Fruit fly (Drosophila melanogaster) whole organism, embryonic: ENCODE data around the gene CG14340.
A peak's percentile ranks its signal among the peaks of the same experiment; 100 is the strongest.

Experiments
- Awh ChIP-seq: fragments of 200-800 bp; sonication (Bioruptor generic); IDR thresholded peaks from 2 replicates; pipeline ENCODE4, ENCODE4 v1.3.6; 2022; ENCODE audit warnings: missing biosample characterization, missing genetic modification characterization
- BEAF-32 ChIP-seq: fragments of 200-800 bp; sonication (Bioruptor generic); optimal IDR thresholded peaks from 3 replicates; lab custom pipeline; 2017; ENCODE audit warnings: missing biosample characterization, missing genetic modification characterization, mild to moderate bottlenecking, moderate library complexity, missing genetic modification reagents
- CG12744 ChIP-seq: fragments of 200-800 bp; sonication (Bioruptor generic); optimal IDR thresholded peaks from 2 replicates; lab custom pipeline; 2016; ENCODE audit warnings: missing biosample characterization, missing genetic modification characterization
- CG12769 ChIP-seq: fragments of 200-800 bp; sonication (Bioruptor generic); optimal IDR thresholded peaks from 2 replicates; lab custom pipeline; 2019; ENCODE audit warnings: missing biosample characterization, mild to moderate bottlenecking, missing genetic modification characterization, moderate library complexity
- CG13775 ChIP-seq: fragments of 200-800 bp; sonication (Bioruptor generic); optimal IDR thresholded peaks from 3 replicates; lab custom pipeline; 2017; ENCODE audit warnings: missing biosample characterization, mild to moderate bottlenecking, missing genetic modification characterization
- CG1602 ChIP-seq: fragments of 200-800 bp; sonication (Bioruptor generic); optimal IDR thresholded peaks from 3 replicates; lab custom pipeline; 2016; ENCODE audit warnings: missing biosample characterization, missing genetic modification characterization
- CG17568 ChIP-seq: fragments of 200-800 bp; sonication (Bioruptor generic); optimal IDR thresholded peaks from 2 replicates; lab custom pipeline; 2018; ENCODE audit warnings: missing biosample characterization, mild to moderate bottlenecking, missing genetic modification characterization, moderate library complexity
- CG18011 ChIP-seq: fragments of 200-800 bp; sonication (Bioruptor generic); optimal IDR thresholded peaks from 2 replicates; lab custom pipeline; 2017; ENCODE audit warnings: missing biosample characterization, missing genetic modification characterization, mild to moderate bottlenecking, moderate library complexity, missing genotype
- CG18476 ChIP-seq: fragments of 200-800 bp; sonication (Bioruptor generic); optimal IDR thresholded peaks from 2 replicates; lab custom pipeline; 2016; ENCODE audit warnings: missing biosample characterization, mild to moderate bottlenecking, missing genetic modification characterization
- CG30403 ChIP-seq: fragments of 200-800 bp; sonication (Bioruptor generic); optimal IDR thresholded peaks from 3 replicates; lab custom pipeline; 2016; ENCODE audit warnings: missing biosample characterization, missing genetic modification characterization
- CG3163 ChIP-seq: fragments of 200-800 bp; sonication (Bioruptor generic); optimal IDR thresholded peaks from 3 replicates; lab custom pipeline; 2016; ENCODE audit warnings: missing biosample characterization, missing genetic modification characterization
- CG4282 ChIP-seq: fragments of 200-800 bp; sonication (Bioruptor generic); optimal IDR thresholded peaks from 2 replicates; lab custom pipeline; 2016; ENCODE audit warnings: missing biosample characterization, missing genetic modification characterization
- CG4328 ChIP-seq: fragments of 200-800 bp; sonication (Bioruptor generic); optimal IDR thresholded peaks from 3 replicates; lab custom pipeline; 2017; ENCODE audit warnings: missing biosample characterization, missing genetic modification reagents, missing genetic modification characterization
- CG4617 ChIP-seq: fragments of 200-800 bp; sonication (Bioruptor generic); optimal IDR thresholded peaks from 3 replicates; lab custom pipeline; 2016; ENCODE audit warnings: missing biosample characterization, missing genetic modification characterization, borderline replicate concordance
- CTCF ChIP-seq: fragments of 200-800 bp; sonication (Bioruptor generic); optimal IDR thresholded peaks from 2 replicates; lab custom pipeline; 2017; ENCODE audit warnings: missing biosample characterization, mild to moderate bottlenecking, missing genetic modification characterization, moderate library complexity
- CrebB ChIP-seq: fragments of 200-800 bp; sonication (Bioruptor generic); optimal IDR thresholded peaks from 3 replicates; lab custom pipeline; 2018; ENCODE audit warnings: missing biosample characterization, mild to moderate bottlenecking, missing genetic modification characterization
- Deaf1 ChIP-seq: fragments of 200-800 bp; optimal IDR thresholded peaks from 3 replicates; lab custom pipeline; 2019; ENCODE audit warnings: missing biosample characterization, mild to moderate bottlenecking, missing genetic modification characterization, moderate library complexity
- Eip74EF ChIP-seq, 2 experiments: fragments of 200-800 bp in 1 of 2; fragments of >200 bp in 1 of 2; sonication (Bioruptor generic) in 1 of 2; optimal IDR thresholded peaks; 2 replicates each; lab custom pipeline; 2017 to 2019; ENCODE audit warnings: missing biosample characterization in 2 of 2, missing genetic modification characterization in 2 of 2, mild to moderate bottlenecking in 1 of 2, moderate library complexity in 1 of 2
- Ets65A ChIP-seq: fragments of 200-800 bp; sonication (Bioruptor generic); peaks from one replicate; lab custom pipeline; 2016; ENCODE audit warnings: missing biosample characterization, missing genetic modification characterization
- Fer2 ChIP-seq: fragments of 200-800 bp; sonication (Bioruptor generic); optimal IDR thresholded peaks from 2 replicates; lab custom pipeline; 2018; ENCODE audit warnings: missing biosample characterization, mild to moderate bottlenecking, missing genetic modification characterization, moderate library complexity
- HLH4C ChIP-seq: fragments of 200-800 bp; sonication (Bioruptor generic); IDR thresholded peaks from 3 replicates; pipeline ENCODE4 v1.3.6; 2022; ENCODE audit warnings: missing biosample characterization, missing genetic modification characterization; ENCODE audit not compliant: partially characterized antibody
- Hmx ChIP-seq: fragments of 200-800 bp; sonication (Bioruptor generic); optimal IDR thresholded peaks from 2 replicates; lab custom pipeline; 2016; ENCODE audit warnings: missing biosample characterization, missing genetic modification characterization
- Lpt ChIP-seq: fragments of >200 bp; optimal IDR thresholded peaks from 2 replicates; lab custom pipeline; 2018; ENCODE audit warnings: missing biosample characterization, missing genetic modification characterization
- Meics ChIP-seq: fragments of 200-800 bp; sonication (Bioruptor generic); optimal IDR thresholded peaks from 2 replicates; lab custom pipeline; 2017; ENCODE audit warnings: missing biosample characterization, mild to moderate bottlenecking, missing genetic modification characterization
- Poxn ChIP-seq: fragments of 200-800 bp; sonication (Bioruptor generic); IDR thresholded peaks from 2 replicates; pipeline ENCODE4 v1.3.6; 2022; ENCODE audit warnings: missing biosample characterization, missing genetic modification characterization
- Side ChIP-seq: fragments of 200-800 bp; sonication (Bioruptor generic); optimal IDR thresholded peaks from 2 replicates; lab custom pipeline; 2016; ENCODE audit warnings: missing biosample characterization, missing genetic modification characterization
- Spps ChIP-seq: fragments of 200-800 bp; sonication (Bioruptor generic); optimal IDR thresholded peaks from 2 replicates; lab custom pipeline; 2018; ENCODE audit warnings: missing biosample characterization, mild to moderate bottlenecking, missing genetic modification characterization
- al ChIP-seq: fragments of 200-800 bp; sonication (Bioruptor generic); IDR thresholded peaks from 2 replicates; pipeline ENCODE4 v1.3.6; 2022; ENCODE audit warnings: missing biosample characterization, missing genetic modification characterization
- ase ChIP-seq: fragments of 200-800 bp; sonication (Bioruptor generic); IDR thresholded peaks from 3 replicates; pipeline ENCODE4 v1.3.6; 2022; ENCODE audit warnings: missing biosample characterization, missing genetic modification characterization
- chif ChIP-seq, 2 experiments: fragments of 200-800 bp; sonication (Bioruptor generic); optimal IDR thresholded peaks; 3 replicates each; lab custom pipeline; 2016; ENCODE audit warnings: missing biosample characterization in 2 of 2, missing genetic modification characterization in 2 of 2
- crc ChIP-seq: fragments of 200-800 bp; sonication (Bioruptor generic); optimal IDR thresholded peaks from 2 replicates; lab custom pipeline; 2016; ENCODE audit warnings: missing biosample characterization, missing genetic modification characterization
- ftz-f1 ChIP-seq: fragments of 200-800 bp; sonication (Bioruptor generic); optimal IDR thresholded peaks from 2 replicates; lab custom pipeline; 2016; ENCODE audit warnings: missing biosample characterization, missing genetic modification characterization
- gcm2 ChIP-seq: fragments of 200-800 bp; sonication (Bioruptor generic); optimal IDR thresholded peaks from 2 replicates; lab custom pipeline; 2016; ENCODE audit warnings: missing biosample characterization, missing genetic modification characterization
- gem ChIP-seq: fragments of 200-800 bp; sonication (Bioruptor generic); optimal IDR thresholded peaks from 2 replicates; lab custom pipeline; 2019; ENCODE audit warnings: missing biosample characterization, mild to moderate bottlenecking, missing genetic modification characterization, moderate library complexity
- gfzf ChIP-seq: fragments of 200-800 bp; sonication (Bioruptor generic); optimal IDR thresholded peaks from 2 replicates; lab custom pipeline; 2016; ENCODE audit warnings: missing biosample characterization, mild to moderate bottlenecking, missing genetic modification characterization, moderate library complexity
- lilli ChIP-seq: fragments of 200-800 bp; sonication (Bioruptor generic); optimal IDR thresholded peaks from 3 replicates; lab custom pipeline; 2016; ENCODE audit warnings: missing biosample characterization, missing genetic modification characterization
- lola ChIP-seq, 3 experiments: fragments of >200 bp in 2 of 3; fragments of 200-800 bp in 1 of 3; sonication (Bioruptor generic) in 1 of 3; optimal IDR thresholded peaks; 2 replicates each; lab custom pipeline; 2017 to 2019; ENCODE audit warnings: missing biosample characterization in 3 of 3, missing genetic modification characterization in 3 of 3, mild to moderate bottlenecking in 1 of 3, moderate library complexity in 1 of 3
- lov ChIP-seq, 2 experiments: fragments of 200-800 bp in 1 of 2; fragments of >200 bp in 1 of 2; sonication (Bioruptor generic) in 1 of 2; IDR thresholded peaks in 1 of 2; optimal IDR thresholded peaks in 1 of 2; 2 replicates in 1 of 2; 3 replicates in 1 of 2; pipeline versions ENCODE4 v1.3.6 to Lab custom; 2017 to 2022; ENCODE audit warnings: missing biosample characterization in 1 of 2, missing genetic modification characterization in 1 of 2
- nau ChIP-seq: fragments of 200-800 bp; sonication (Bioruptor generic); optimal IDR thresholded peaks from 3 replicates; lab custom pipeline; 2017; ENCODE audit warnings: missing biosample characterization, mild to moderate bottlenecking, missing genetic modification characterization, missing genetic modification reagents
- oc ChIP-seq: fragments of 200-800 bp; sonication (Bioruptor generic); optimal IDR thresholded peaks from 2 replicates; lab custom pipeline; 2018; ENCODE audit warnings: missing biosample characterization, mild to moderate bottlenecking, missing genetic modification characterization, moderate library complexity
- peb ChIP-seq: fragments of 200-800 bp; sonication (Bioruptor generic); IDR thresholded peaks from 2 replicates; pipeline ENCODE4 v1.3.6; 2022; ENCODE audit warnings: missing biosample characterization, missing genetic modification characterization
- sd ChIP-seq: fragments of 200-800 bp; sonication (Bioruptor generic); optimal IDR thresholded peaks from 3 replicates; lab custom pipeline; 2018; ENCODE audit warnings: missing biosample characterization, mild to moderate bottlenecking, missing genetic modification characterization, moderate library complexity
- sug ChIP-seq: fragments of 200-800 bp; optimal IDR thresholded peaks from 2 replicates; lab custom pipeline; 2019; ENCODE audit warnings: missing biosample characterization, mild to moderate bottlenecking, missing genetic modification characterization, moderate library complexity
- tap ChIP-seq: fragments of 200-800 bp; optimal IDR thresholded peaks from 3 replicates; lab custom pipeline; 2019; ENCODE audit warnings: missing biosample characterization, mild to moderate bottlenecking, missing genetic modification characterization, moderate library complexity
- tgo ChIP-seq: fragments of 200-800 bp; sonication (Bioruptor generic); IDR thresholded peaks from 3 replicates; pipeline ENCODE4 v1.3.6; 2022; ENCODE audit warnings: missing biosample characterization, missing genetic modification characterization
- toy ChIP-seq: fragments of 200-800 bp; sonication (Bioruptor generic); IDR thresholded peaks from 2 replicates; pipeline ENCODE4 v1.3.6; 2022; ENCODE audit warnings: missing biosample characterization, missing genetic modification characterization
- twi ChIP-seq: fragments of 200-800 bp; optimal IDR thresholded peaks from 2 replicates; lab custom pipeline; 2019; ENCODE audit warnings: missing biosample characterization, mild to moderate bottlenecking, missing genetic modification characterization, moderate library complexity
- vnd ChIP-seq: fragments of 200-800 bp; sonication (Bioruptor generic); IDR thresholded peaks from 3 replicates; pipeline ENCODE4 v1.3.6; 2022; ENCODE audit warnings: missing biosample characterization, missing genetic modification characterization; ENCODE audit not compliant: partially characterized antibody
- zfh2 ChIP-seq: fragments of 200-800 bp; sonication (Bioruptor generic); optimal IDR thresholded peaks from 2 replicates; lab custom pipeline; 2016; ENCODE audit warnings: missing biosample characterization, missing genetic modification characterization

CG14340 gene

DNA sequence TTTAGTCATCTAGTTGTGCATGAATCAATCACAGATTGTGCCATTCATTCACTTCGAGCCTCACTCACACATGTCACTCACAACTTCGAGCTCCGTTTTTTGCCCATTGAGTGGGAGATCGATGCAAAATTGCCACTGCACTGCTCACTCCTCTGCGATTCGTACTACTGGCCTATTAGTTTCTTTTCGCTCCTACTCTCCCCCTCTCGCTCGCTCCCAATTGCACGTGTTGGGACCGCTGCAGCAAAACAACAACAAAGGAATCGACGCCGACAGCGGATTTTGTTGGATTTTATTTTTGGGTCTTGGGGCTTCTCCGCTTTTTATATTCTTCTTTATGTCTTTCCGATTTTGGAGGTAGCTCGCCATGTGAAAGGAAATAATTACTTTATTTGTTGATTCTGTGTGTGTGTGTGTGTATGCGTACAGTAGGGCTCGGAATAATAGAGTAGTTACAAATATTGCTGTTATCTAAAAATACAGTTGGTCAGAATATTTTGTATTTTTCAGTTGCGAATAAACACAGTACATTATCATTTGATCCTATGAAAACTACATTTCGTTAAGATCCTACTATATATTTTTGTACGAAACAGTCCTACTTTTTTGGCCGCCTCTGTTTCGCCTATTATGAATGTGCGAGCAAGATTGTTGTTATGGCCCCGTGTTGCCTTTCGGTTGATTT, 38.4 kb upstream of the CG14340 start (continued):
- TF ChIP-seq gfzf (GFP tag; lab: Kevin White, UChicago) (no peak), CG30403 (GFP tag; lab: Kevin White, UChicago) (peak; percentile 82), Meics (GFP tag; lab: Kevin White, UChicago) (peak; percentile 61), tap (tag; lab: Kevin White, UChicago) (peak; percentile 85), CG17568 (GFP tag; lab: Kevin White, UChicago) (peak; percentile 70), crc (GFP tag; lab: Kevin White, UChicago) (peak; percentile 56), toy (GFP tag; lab: Robert Waterston, UW) (no peak), lilli (GFP tag; lab: Kevin White, UChicago) (peak; percentile 60), oc (peak; percentile 88), Spps (tag; lab: Kevin White, UChicago) (peak; percentile 84), gcm2 (GFP tag; lab: Kevin White, UChicago) (peak; percentile 57), CG4328 (GFP tag; lab: Kevin White, UChicago) (peak; percentile 41), ftz-f1 (no peak), Deaf1 (tag; lab: Kevin White, UChicago) (peak; percentile 58), lola (GFP tag; optimal IDR thresholded peaks at IDR 0.05; lab: Kevin White, UChicago) (peak in 1 of 3 experiments; percentile 83), Awh (GFP tag; lab: Robert Waterston, UW) (peak; percentile 80), Hmx (GFP tag; lab: Kevin White, UChicago) (no peak), al (no peak), vnd (GFP tag; lab: Robert Waterston, UW) (no peak), twi (tag; lab: Kevin White, UChicago) (peak; percentile 74), sug (peak; percentile 17), chif (GFP tag; optimal IDR thresholded peaks at IDR 0.05; lab: Kevin White, UChicago) (peak; percentile 67 to 82), CG18011 (GFP tag; lab: Kevin White, UChicago) (peak; percentile 68), CG3163 (peak; percentile 6), HLH4C (GFP tag; lab: Robert Waterston, UW) (no peak), Lpt (no peak), CG1602 (GFP tag; lab: Kevin White, UChicago) (peak; percentile 72), nau (peak; percentile 74), lov (optimal IDR thresholded peaks at IDR 0.05; lab: Kevin White, UChicago) (no peak), lov (GFP tag; IDR thresholded peaks at IDR 0.05; lab: Robert Waterston, UW) (peak; percentile 74; the same call in 1 of the 3 replicates), CG12769 (peak; percentile 82), Ets65A (GFP tag; lab: Kevin White, UChicago) (peak; percentile 89), ase (GFP tag; lab: Robert Waterston, UW) (0 out of 3 replicates have a peak, but pooled peaks have one; percentile 42), BEAF-32 (GFP tag; lab: Kevin White, UChicago) (no peak), CrebB (peak; percentile 53), CG4282 (GFP tag; lab: Kevin White, UChicago) (no peak), sd (tag; lab: Kevin White, UChicago) (peak; percentile 71), CTCF (peak; percentile 17), Eip74EF (GFP tag; optimal IDR thresholded peaks at IDR 0.05; lab: Kevin White, UChicago) (peak in 1 of 2 experiments; percentile 86), CG4617 (no peak), peb (GFP tag; lab: Robert Waterston, UW) (peak; percentile 66; the same call in 1 of the 2 replicates), CG13775 (GFP tag; lab: Kevin White, UChicago) (peak; percentile 63), CG12744 (GFP tag; lab: Kevin White, UChicago) (peak; percentile 43), gem (tag; lab: Kevin White, UChicago) (peak; percentile 93), CG18476 (GFP tag; lab: Kevin White, UChicago) (peak; percentile 38), Side (peak; percentile 64), zfh2 (GFP tag; lab: Kevin White, UChicago) (peak; percentile 6), Fer2 (tag; lab: Kevin White, UChicago) (no peak), Poxn (GFP tag; lab: Robert Waterston, UW) (no peak), tgo (peak; percentile 68; the same call in 2 of the 3 replicates)
